Worm (Caenorhabditis elegans): ENCODE data around the gene his-6.
"Not testable (repeated sequence)": the region's sequence is repeated elsewhere in the genome, so short reads cannot be mapped to it uniquely, and the experiment has no call there.

DNA sequence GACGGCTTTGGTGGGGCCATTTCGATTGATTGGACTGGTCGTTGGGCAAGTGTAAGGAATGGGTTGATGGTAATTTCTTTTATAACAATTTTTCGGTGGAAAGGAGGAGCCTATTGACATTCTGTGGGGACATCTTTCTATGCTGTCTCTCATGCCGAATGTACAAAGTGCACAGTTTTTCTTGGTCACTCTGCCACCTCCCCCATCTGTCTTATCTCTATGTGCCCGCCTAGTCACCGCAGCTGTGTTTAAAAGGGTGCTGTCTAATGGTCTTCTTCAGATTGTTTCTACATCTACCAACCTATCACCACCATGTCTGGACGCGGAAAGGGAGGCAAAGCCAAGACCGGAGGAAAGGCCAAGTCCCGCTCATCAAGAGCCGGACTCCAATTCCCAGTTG, 1.7 kb downstream of the his-6 start, which contains the start of the genes his-8 and his-7:
- not testable (repeated sequence) for TF ChIP-seq unc-62 (GFP tag; optimal IDR thresholded peaks at IDR 0.05); nhr-23 (tag; optimal IDR thresholded peaks at IDR 0.05); nfya-1 (tag; optimal IDR thresholded peaks at IDR 0.05; ENCODE audit: insufficient read depth); nhr-76 (tag; optimal IDR thresholded peaks at IDR 0.05); unc-39 (tag; optimal IDR thresholded peaks at IDR 0.05); ztf-11 (tag; optimal IDR thresholded peaks at IDR 0.05); nhr-12 (tag; optimal IDR thresholded peaks at IDR 0.05); snpc-4 (tag; optimal IDR thresholded peaks at IDR 0.05); nhr-11 (tag; optimal IDR thresholded peaks at IDR 0.05); lin-15B (tag; optimal IDR thresholded peaks at IDR 0.05); nhr-28 (tag; optimal IDR thresholded peaks at IDR 0.05); nhr-25 (tag; optimal IDR thresholded peaks at IDR 0.05)

Data from whole organism, L3 larva.